Worm (Caenorhabditis elegans): ENCODE measurements around the gene B0250.7.

Gene B0250.7

ce11 chrV:20475029-20475428 is 832 bp downstream of the B0250.7 start:
- no peak for TF ChIP-seq scrt-1 (GFP tag; IDR thresholded peaks at IDR 0.05)
- TF ChIP-seq tbx-37 (GFP tag; conservative IDR thresholded peaks at IDR 0.05) = no peak
- no peak for TF ChIP-seq hnd-1 (tag; optimal IDR thresholded peaks at IDR 0.05)
- no peak for TF ChIP-seq F13C5.2 (tag; optimal IDR thresholded peaks at IDR 0.05)
- no peak for TF ChIP-seq B0310.2 (tag; optimal IDR thresholded peaks at IDR 0.05)
- TF ChIP-seq sea-1 (GFP tag; conservative IDR thresholded peaks at IDR 0.05) = no peak
- no peak for TF ChIP-seq ets-7 (tag; optimal IDR thresholded peaks at IDR 0.05)
- no peak for TF ChIP-seq ceh-13 (GFP tag; optimal IDR thresholded peaks at IDR 0.05)
- no peak for TF ChIP-seq pes-1 (GFP tag; IDR thresholded peaks at IDR 0.05)
- TF ChIP-seq tbx-11 (GFP tag; IDR thresholded peaks at IDR 0.05) = no peak
- TF ChIP-seq flt-1 (GFP tag; IDR thresholded peaks at IDR 0.05) = no peak
- TF ChIP-seq ama-1 (optimal IDR thresholded peaks at IDR 0.05) = no peak

ce11 chrV:20470385-20470784 is 5.5 kb downstream of the B0250.7 start, which contains the start of gene B0250.8:
B0250.8 (minus strand) TSS chrV:20470485.
- TF ChIP-seq ceh-13 (GFP tag; optimal IDR thresholded peaks at IDR 0.05) = no peak
- TF ChIP-seq sea-1 (GFP tag; conservative IDR thresholded peaks at IDR 0.05) = no peak
- no peak for TF ChIP-seq hnd-1 (tag; optimal IDR thresholded peaks at IDR 0.05)
- no peak for TF ChIP-seq pes-1 (GFP tag; IDR thresholded peaks at IDR 0.05)
- no peak for TF ChIP-seq tbx-37 (GFP tag; conservative IDR thresholded peaks at IDR 0.05)
- no peak for TF ChIP-seq hmg-4 (GFP tag; optimal IDR thresholded peaks at IDR 0.05)
- TF ChIP-seq ets-7 (tag; optimal IDR thresholded peaks at IDR 0.05) = no peak
- no peak for TF ChIP-seq F13C5.2 (tag; optimal IDR thresholded peaks at IDR 0.05)
- TF ChIP-seq tbx-11 (GFP tag; IDR thresholded peaks at IDR 0.05) = no peak
- TF ChIP-seq flt-1 (GFP tag; IDR thresholded peaks at IDR 0.05) = no peak
- TF ChIP-seq B0310.2 (tag; optimal IDR thresholded peaks at IDR 0.05) = no peak

ce11 chrV:20464778-20465177 is 11.1 kb downstream of the B0250.7 start:
- peak; percentile 9 for TF ChIP-seq hmg-4 (GFP tag; optimal IDR thresholded peaks at IDR 0.05)
- no peak for TF ChIP-seq flt-1 (GFP tag; IDR thresholded peaks at IDR 0.05)
- no peak for TF ChIP-seq tra-4 (tag; optimal IDR thresholded peaks at IDR 0.05)
- TF ChIP-seq tbx-37 (GFP tag; conservative IDR thresholded peaks at IDR 0.05) = no peak
- TF ChIP-seq ets-7 (tag; optimal IDR thresholded peaks at IDR 0.05) = no peak
- TF ChIP-seq ceh-13 (GFP tag; optimal IDR thresholded peaks at IDR 0.05) = no peak
- TF ChIP-seq hmbx-1 (tag; optimal IDR thresholded peaks at IDR 0.05) = no peak

- TF ChIP-seq flt-1 (GFP tag; IDR thresholded peaks at IDR 0.05) (no peak), scrt-1 (GFP tag; IDR thresholded peaks at IDR 0.05) (no peak), aly-1 (tag; optimal IDR thresholded peaks at IDR 0.05) (no peak), hmg-4 (GFP tag; optimal IDR thresholded peaks at IDR 0.05) (no peak), tra-4 (tag; optimal IDR thresholded peaks at IDR 0.05) (no peak), B0310.2 (tag; optimal IDR thresholded peaks at IDR 0.05) (no peak), ets-7 (tag; optimal IDR thresholded peaks at IDR 0.05) (no peak), ceh-36 (tag; optimal IDR thresholded peaks at IDR 0.05) (no peak), ceh-13 (GFP tag; optimal IDR thresholded peaks at IDR 0.05) (no peak), tbx-11 (GFP tag; IDR thresholded peaks at IDR 0.05) (no peak), ama-1 (optimal IDR thresholded peaks at IDR 0.05) (no peak), hnd-1 (tag; optimal IDR thresholded peaks at IDR 0.05) (no peak), tbx-37 (GFP tag; conservative IDR thresholded peaks at IDR 0.05) (no peak), F13C5.2 (tag; optimal IDR thresholded peaks at IDR 0.05) (no peak), sea-1 (GFP tag; conservative IDR thresholded peaks at IDR 0.05) (no peak), pes-1 (GFP tag; IDR thresholded peaks at IDR 0.05) (no peak)
Observed at ce11 chrV:20460808-20461207, 15.1 kb downstream of the B0250.7 start, which contains the start of gene B0250.18. B0250.18 (minus strand) TSS chrV:20460908.

- TF ChIP-seq tra-4 (tag; optimal IDR thresholded peaks at IDR 0.05) (no peak), scrt-1 (GFP tag; IDR thresholded peaks at IDR 0.05) (no peak), F13C5.2 (tag; optimal IDR thresholded peaks at IDR 0.05) (no peak), ets-7 (tag; optimal IDR thresholded peaks at IDR 0.05) (no peak), hmg-4 (GFP tag; optimal IDR thresholded peaks at IDR 0.05) (no peak), B0310.2 (tag; optimal IDR thresholded peaks at IDR 0.05) (no peak), flt-1 (GFP tag; IDR thresholded peaks at IDR 0.05) (no peak), hnd-1 (tag; optimal IDR thresholded peaks at IDR 0.05) (no peak)
Observed at ce11 chrV:20457155-20457554, 18.7 kb downstream of the B0250.7 start.

ce11 chrV:20455637-20456036 is 20.2 kb downstream of the B0250.7 start:
- no peak for TF ChIP-seq flt-1 (GFP tag; IDR thresholded peaks at IDR 0.05)
- peak; percentile 58 for TF ChIP-seq hmg-4 (GFP tag; optimal IDR thresholded peaks at IDR 0.05)
- TF ChIP-seq F13C5.2 (tag; optimal IDR thresholded peaks at IDR 0.05) = peak; percentile 12
- TF ChIP-seq scrt-1 (GFP tag; IDR thresholded peaks at IDR 0.05) = peak; percentile 54; the same call in 1 of the 2 replicates
- no peak for TF ChIP-seq ets-7 (tag; optimal IDR thresholded peaks at IDR 0.05)

- TF ChIP-seq B0310.2 (tag; optimal IDR thresholded peaks at IDR 0.05) (no peak), scrt-1 (GFP tag; IDR thresholded peaks at IDR 0.05) (no peak), ceh-36 (tag; optimal IDR thresholded peaks at IDR 0.05) (no peak), hnd-1 (tag; optimal IDR thresholded peaks at IDR 0.05) (no peak)
Observed at ce11 chrV:20453811-20454210, 22.1 kb downstream of the B0250.7 start, which contains the start of gene srd-70. srd-70 (plus strand) TSS chrV:20454111.

- TF ChIP-seq ets-7 (tag; optimal IDR thresholded peaks at IDR 0.05) (no peak), ama-1 (optimal IDR thresholded peaks at IDR 0.05) (no peak), tbx-37 (GFP tag; conservative IDR thresholded peaks at IDR 0.05) (no peak), ceh-36 (tag; optimal IDR thresholded peaks at IDR 0.05) (no peak), F13C5.2 (tag; optimal IDR thresholded peaks at IDR 0.05) (no peak), sea-1 (GFP tag; conservative IDR thresholded peaks at IDR 0.05) (no peak), hmbx-1 (tag; optimal IDR thresholded peaks at IDR 0.05) (no peak), B0310.2 (tag; optimal IDR thresholded peaks at IDR 0.05) (no peak), hmg-4 (GFP tag; optimal IDR thresholded peaks at IDR 0.05) (no peak), ceh-13 (GFP tag; optimal IDR thresholded peaks at IDR 0.05) (no peak), tra-4 (tag; optimal IDR thresholded peaks at IDR 0.05) (no peak), flt-1 (GFP tag; IDR thresholded peaks at IDR 0.05) (no peak), tbx-11 (GFP tag; IDR thresholded peaks at IDR 0.05) (no peak), scrt-1 (GFP tag; IDR thresholded peaks at IDR 0.05) (no peak), pes-1 (GFP tag; IDR thresholded peaks at IDR 0.05) (no peak), hnd-1 (tag; optimal IDR thresholded peaks at IDR 0.05) (no peak), aly-1 (tag; optimal IDR thresholded peaks at IDR 0.05) (no peak)
Observed at ce11 chrV:20453084-20453483, 22.8 kb downstream of the B0250.7 start, which contains the start of gene F48F5.6. F48F5.6 (minus strand) TSS chrV:20453184.
